Worm (Caenorhabditis elegans): ENCODE results near the gene T24E12.11.

Gene T24E12.11

DNA sequence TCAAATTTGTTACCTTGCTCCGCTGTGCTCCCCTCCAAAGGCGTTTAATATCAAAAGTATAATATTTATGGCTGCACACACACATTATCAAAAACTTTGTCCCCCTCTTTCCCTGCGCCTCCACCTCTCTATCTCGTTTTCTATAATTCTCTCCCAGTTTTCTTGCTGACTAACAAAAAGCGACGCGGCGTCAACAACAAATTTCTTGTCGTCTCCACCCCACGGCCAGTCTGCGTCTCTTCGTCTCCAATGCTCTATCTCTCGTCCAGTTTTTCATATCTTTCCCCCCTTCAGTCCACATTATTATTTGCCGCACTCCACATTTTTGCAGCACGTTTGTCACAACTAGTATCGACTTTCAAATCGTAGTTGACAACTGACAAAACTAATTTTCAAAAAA lies 31.2 kb upstream of the T24E12.11 start (continued):
- no peak for TF ChIP-seq unc-130 (GFP tag; optimal IDR thresholded peaks at IDR 0.05)

DNA sequence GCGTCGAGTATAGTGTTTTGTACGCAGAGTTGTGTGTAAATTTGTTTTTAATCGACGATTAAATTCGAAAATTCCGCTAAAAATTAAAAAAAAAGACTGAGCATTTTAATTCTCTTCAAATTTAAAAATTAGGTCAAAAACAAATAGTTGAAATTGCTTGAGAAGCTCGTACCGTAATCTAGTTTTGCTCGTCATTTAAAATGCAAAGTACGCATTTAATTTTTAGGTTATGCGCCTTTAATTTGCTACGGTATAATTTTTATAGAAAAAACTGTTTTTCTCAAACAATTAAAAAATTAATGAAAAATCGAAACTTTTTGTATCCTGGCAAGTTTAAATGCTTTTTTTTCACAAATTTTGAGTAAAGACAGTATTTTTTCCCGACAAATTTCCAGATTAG lies 29.3 kb upstream of the T24E12.11 start:
- TF ChIP-seq madf-6 (GFP tag; IDR thresholded peaks at IDR 0.05) (peak; percentile 93), F33H1.4 (GFP tag; IDR thresholded peaks at IDR 0.05) (peak; percentile 52), hsf-1 (GFP tag; IDR thresholded peaks at IDR 0.05) (no peak), madf-8 (GFP tag; conservative IDR thresholded peaks at IDR 0.05) (peak; percentile 79), snpc-1.3 (tag; optimal IDR thresholded peaks at IDR 0.05; ENCODE audit: insufficient read depth) (peak; percentile 12), ceh-91 (GFP tag; IDR thresholded peaks at IDR 0.05) (peak; percentile 61; the same call in 1 of the 2 replicates), lsl-1 (GFP tag; optimal IDR thresholded peaks at IDR 0.05) (peak; percentile 95), hrde-1 (tag; optimal IDR thresholded peaks at IDR 0.05; ENCODE audit: borderline replicate concordance) (no peak), xnd-1 (tag; optimal IDR thresholded peaks at IDR 0.05) (peak; percentile 98), him-1 (tag; optimal IDR thresholded peaks at IDR 0.05) (peak; percentile 33), bed-2 (GFP tag; IDR thresholded peaks at IDR 0.05) (no peak), D2030.7 (GFP tag; IDR thresholded peaks at IDR 0.05) (peak; percentile 32; the same call in 1 of the 2 replicates)

DNA sequence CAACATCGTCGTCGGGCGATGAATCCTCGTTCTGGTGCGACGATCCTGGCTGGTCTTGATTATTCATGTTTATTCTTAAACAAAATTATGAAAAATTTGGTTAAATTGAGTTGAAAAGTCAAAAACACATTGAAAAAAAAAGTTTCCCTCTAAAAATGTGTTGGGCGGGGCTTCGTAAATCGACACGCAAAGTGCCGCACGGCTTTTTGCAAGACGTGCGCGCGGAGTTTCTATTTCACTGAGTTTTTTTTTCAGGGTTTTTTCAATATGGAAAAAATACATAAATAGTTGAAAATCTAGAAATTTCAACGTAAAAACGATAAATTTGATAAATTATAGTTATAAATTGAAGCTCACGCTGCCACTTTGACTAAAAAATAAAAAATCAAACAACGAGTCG lies 28.7 kb upstream of the T24E12.11 start, which contains the start of gene F54D10.5:
TSS of gene F54D10.5 (minus strand) at position 74 of the 400 bp plus-strand sequence.
- TF ChIP-seq attf-6 (GFP tag; IDR thresholded peaks at IDR 0.05) (no peak), C17E4.6 (GFP tag; IDR thresholded peaks at IDR 0.05) (no peak), C06A6.2 (GFP tag; conservative IDR thresholded peaks at IDR 0.05) (no peak; the same call in 1 of the 2 replicates), chd-7 (tag; optimal IDR thresholded peaks at IDR 0.05) (no peak), dox-1 (GFP tag; IDR thresholded peaks at IDR 0.05) (0 out of 2 replicates have a peak, but pooled peaks have one; percentile 46), ztf-22 (GFP tag; optimal IDR thresholded peaks at IDR 0.05) (no peak), aptf-3 (GFP tag; IDR thresholded peaks at IDR 0.05) (no peak), tbx-9 (tag; optimal IDR thresholded peaks at IDR 0.05; ENCODE audit: borderline replicate concordance) (no peak), F49E8.2 (tag; optimal IDR thresholded peaks at IDR 0.05; ENCODE audit: insufficient read depth) (no peak), madf-10 (tag; optimal IDR thresholded peaks at IDR 0.05) (no peak), tlf-1 (GFP tag; optimal IDR thresholded peaks at IDR 0.05) (no peak), mcd-1 (GFP tag; IDR thresholded peaks at IDR 0.05) (peak; percentile 73), lag-1 (GFP tag; IDR thresholded peaks at IDR 0.05) (no peak), Y67H2A.10 (GFP tag; conservative IDR thresholded peaks at IDR 0.05) (no peak), madf-6 (GFP tag; IDR thresholded peaks at IDR 0.05) (peak; percentile 63; the same call in 1 of the 2 replicates), F57C9.4 (tag; optimal IDR thresholded peaks at IDR 0.05) (no peak), ets-4 (GFP tag; optimal IDR thresholded peaks at IDR 0.05) (no peak), fkh-3 (tag; optimal IDR thresholded peaks at IDR 0.05) (no peak), ccch-3 (GFP tag; optimal IDR thresholded peaks at IDR 0.05) (no peak), T26A5.8 (tag; optimal IDR thresholded peaks at IDR 0.05) (no peak), Y95B8A.8 (GFP tag; IDR thresholded peaks at IDR 0.05) (no peak), hlh-26 (GFP tag; conservative IDR thresholded peaks at IDR 0.05) (no peak), gei-17 (GFP tag; optimal IDR thresholded peaks at IDR 0.05) (no peak), sdz-38 (tag; optimal IDR thresholded peaks at IDR 0.05) (no peak), ztf-18 (tag; optimal IDR thresholded peaks at IDR 0.05) (no peak), ceh-79 (tag; optimal IDR thresholded peaks at IDR 0.05) (no peak), hmg-1.2 (GFP tag; IDR thresholded peaks at IDR 0.05) (peak; percentile 30; the same call in 1 of the 2 replicates), F33H1.4 (GFP tag; IDR thresholded peaks at IDR 0.05) (peak; percentile 22; the same call in 1 of the 2 replicates), lin-26 (GFP tag; IDR thresholded peaks at IDR 0.05) (no peak), K11D2.4 (GFP tag; IDR thresholded peaks at IDR 0.05) (no peak), nhr-120 (GFP tag; IDR thresholded peaks at IDR 0.05) (no peak), ekl-4 (GFP tag; IDR thresholded peaks at IDR 0.05) (peak; percentile 25; the same call in 1 of the 2 replicates), ztf-26 (tag; optimal IDR thresholded peaks at IDR 0.05) (no peak), F57A8.1 (GFP tag; optimal IDR thresholded peaks at IDR 0.05) (no peak), xnd-1 (tag; optimal IDR thresholded peaks at IDR 0.05) (no peak), unc-62 (GFP tag; optimal IDR thresholded peaks at IDR 0.05) (no peak)
